Worm (Caenorhabditis elegans) whole organism, young adult: ENCODE measurements around the gene nex-1.

Experiments
- C06A6.2 ChIP-seq: fragments of 200-800 bp; sonication (Bioruptor generic); conservative IDR thresholded peaks from 2 replicates; pipeline ENCODE4 v1.3.6; 2022; ENCODE audit warnings: missing genetic modification characterization, missing compliant biosample characterization
- cebp-1 ChIP-seq, 2 experiments: fragments of 200-800 bp in 1 of 2; sonication (Bioruptor generic) in 1 of 2; sonication (generic microtip) in 1 of 2; IDR thresholded peaks in 1 of 2; optimal IDR thresholded peaks in 1 of 2; 2 replicates each; pipeline versions ENCODE4 v1.3.6 to Lab custom; 2017 to 2022; ENCODE audit warnings: missing compliant biosample characterization in 2 of 2, missing genetic modification characterization in 2 of 2, mild to moderate bottlenecking in 1 of 2, missing genetic modification reagents in 1 of 2, moderate library complexity in 1 of 2
- dpl-1 ChIP-seq: fragments of 150-350 bp; optimal IDR thresholded peaks from 2 replicates; lab custom pipeline; 2014; ENCODE audit warnings: missing biosample characterization, missing genetic modification reagents, missing genetic modification characterization
- efl-1 ChIP-seq: fragments of 150-350 bp; optimal IDR thresholded peaks from 2 replicates; lab custom pipeline; 2014; ENCODE audit warnings: missing biosample characterization, missing genetic modification reagents, missing genetic modification characterization
- hmg-20 ChIP-seq: fragments of 200-800 bp; sonication (Bioruptor generic); IDR thresholded peaks from 2 replicates; pipeline ENCODE4 v1.3.6; 2022; ENCODE audit warnings: missing genetic modification reagents, missing genetic modification characterization, missing compliant biosample characterization
- lsy-27 ChIP-seq: sonication (generic microtip); optimal IDR thresholded peaks from 2 replicates; lab custom pipeline; 2017; ENCODE audit warnings: missing genetic modification characterization, mild to moderate bottlenecking, missing compliant biosample characterization, antibody characterized with exemption, missing genotype, borderline replicate concordance; ENCODE audit not compliant: insufficient read depth
- nfyb-1 ChIP-seq: fragments of 200-800 bp; sonication (Bioruptor generic); IDR thresholded peaks from 2 replicates; pipeline ENCODE4 v1.3.6; 2022; ENCODE audit warnings: missing genetic modification reagents, missing genetic modification characterization, missing compliant biosample characterization
- pha-4 ChIP-seq: fragments of 150-350 bp; sonication (generic microtip); optimal IDR thresholded peaks from 2 replicates; lab custom pipeline; 2014; ENCODE audit warnings: missing biosample characterization, missing genetic modification reagents, missing genetic modification characterization
- sea-2 ChIP-seq: fragments of 200-800 bp; sonication (Bioruptor generic); IDR thresholded peaks from 2 replicates; pipeline ENCODE4 v1.3.6; 2022; ENCODE audit warnings: missing genetic modification characterization, missing compliant biosample characterization
- unc-62 ChIP-seq: fragments of 150-350 bp; optimal IDR thresholded peaks from 2 replicates; lab custom pipeline; 2014; ENCODE audit warnings: missing biosample characterization, missing genetic modification reagents, missing genetic modification characterization
- zim-3 ChIP-seq: sonication (generic microtip); optimal IDR thresholded peaks from 2 replicates; lab custom pipeline; 2017; ENCODE audit warnings: mild to moderate bottlenecking, missing genetic modification characterization, moderate library complexity, missing compliant biosample characterization
- ztf-25 ChIP-seq: fragments of 200-800 bp; sonication (Bioruptor generic); IDR thresholded peaks from 2 replicates; pipeline ENCODE4 v1.3.6; 2022; ENCODE audit warnings: missing genetic modification reagents, missing genetic modification characterization, missing compliant biosample characterization

DNA sequence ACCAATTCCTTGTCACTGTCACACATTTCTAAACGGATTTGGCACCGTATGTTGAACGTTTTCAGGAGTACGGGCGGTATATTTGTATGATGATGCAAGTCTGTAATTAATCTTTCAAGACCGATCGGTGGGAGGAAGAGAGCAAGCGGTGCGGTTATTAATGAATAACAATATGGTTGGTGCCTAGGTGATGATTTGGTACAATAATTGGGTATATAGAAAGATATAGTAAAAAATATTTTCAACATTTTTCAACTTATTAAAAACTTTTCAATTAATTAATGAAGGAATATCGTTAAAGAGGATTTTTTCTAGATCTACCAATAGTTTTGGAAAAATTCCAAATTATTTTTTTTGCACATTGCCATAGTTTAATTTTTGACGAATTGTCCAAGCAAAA is 19.1 kb downstream of the nex-1 start, which contains the start of gene cnd-1:
- no peak for TF ChIP-seq ztf-25 (GFP tag; lab: Robert Waterston, UW)
- TF ChIP-seq C06A6.2 (GFP tag; lab: Robert Waterston, UW): no peak
- TF ChIP-seq efl-1 (GFP tag; lab: Kevin White, UChicago): no peak
- no peak for TF ChIP-seq sea-2 (GFP tag; lab: Robert Waterston, UW)
- TF ChIP-seq cebp-1 (GFP tag; IDR thresholded peaks at IDR 0.05; lab: Robert Waterston, UW): no peak
- no peak for TF ChIP-seq cebp-1 (tag; optimal IDR thresholded peaks at IDR 0.05; lab: Kevin White, UChicago)
- TF ChIP-seq nfyb-1 (GFP tag; lab: Robert Waterston, UW): no peak
- TF ChIP-seq lsy-27: no peak
- no peak for TF ChIP-seq unc-62 (GFP tag; lab: Kevin White, UChicago)
- no peak for TF ChIP-seq zim-3 (tag; lab: Kevin White, UChicago)
- TF ChIP-seq pha-4 (tag; lab: Kevin White, UChicago): no peak
- no peak for TF ChIP-seq hmg-20 (GFP tag; lab: Robert Waterston, UW)
- no peak for TF ChIP-seq dpl-1 (GFP tag; lab: Kevin White, UChicago)
